Worm (Caenorhabditis elegans) whole organism, mixed stage, embryonic: Measurements from ENCODE around the gene col-174.

Experiments
- M03D4.4 ChIP-seq: sonication (generic microtip); optimal IDR thresholded peaks from 2 replicates; lab custom pipeline; 2017; ENCODE audit warnings: mild to moderate bottlenecking, missing genetic modification characterization, missing compliant biosample characterization
- bed-3 ChIP-seq: fragments of 200-800 bp; sonication (Bioruptor generic); optimal IDR thresholded peaks from 3 replicates; lab custom pipeline; 2018; ENCODE audit warnings: mild to moderate bottlenecking, missing genetic modification characterization, moderate library complexity, missing compliant biosample characterization
- ceh-39 ChIP-seq: fragments of 150-350 bp; optimal IDR thresholded peaks from 2 replicates; lab custom pipeline; 2014; ENCODE audit warnings: missing biosample characterization, missing genetic modification characterization
- ceh-43 ChIP-seq: fragments of 200-800 bp; sonication (Bioruptor generic); optimal IDR thresholded peaks from 2 replicates; lab custom pipeline; 2018; ENCODE audit warnings: mild to moderate bottlenecking, missing genetic modification characterization, moderate library complexity, missing compliant biosample characterization
- ceh-83 ChIP-seq: fragments of 200-800 bp; sonication (Bioruptor generic); optimal IDR thresholded peaks from 2 replicates; lab custom pipeline; 2018; ENCODE audit warnings: mild to moderate bottlenecking, missing genetic modification characterization, missing compliant biosample characterization
- ces-1 ChIP-seq: fragments of 150-350 bp; optimal IDR thresholded peaks from 2 replicates; lab custom pipeline; 2014; ENCODE audit warnings: missing biosample characterization, missing genetic modification reagents, missing genetic modification characterization
- cnd-1 ChIP-seq: fragments of 200-800 bp; sonication (Bioruptor generic); optimal IDR thresholded peaks from 2 replicates; lab custom pipeline; 2018; ENCODE audit warnings: mild to moderate bottlenecking, missing genetic modification characterization, missing compliant biosample characterization
- drap-1 ChIP-seq: fragments of 200-800 bp; sonication (Bioruptor generic); optimal IDR thresholded peaks from 3 replicates; lab custom pipeline; 2018; ENCODE audit warnings: mild to moderate bottlenecking, missing genetic modification characterization, missing compliant biosample characterization
- elt-1 ChIP-seq: sonication (generic microtip); optimal IDR thresholded peaks from 2 replicates; lab custom pipeline; 2017; ENCODE audit warnings: missing genetic modification characterization, mild to moderate bottlenecking, missing compliant biosample characterization, antibody characterized with exemption, moderate library complexity, borderline replicate concordance; ENCODE audit not compliant: insufficient read depth
- flh-1 ChIP-seq: fragments of 200-800 bp; sonication (Bioruptor generic); optimal IDR thresholded peaks from 2 replicates; lab custom pipeline; 2018; ENCODE audit warnings: mild to moderate bottlenecking, missing genetic modification characterization, moderate library complexity, missing compliant biosample characterization
- ham-2 ChIP-seq: fragments of 200-800 bp; sonication (Bioruptor generic); optimal IDR thresholded peaks from 2 replicates; lab custom pipeline; 2018; ENCODE audit warnings: mild to moderate bottlenecking, missing genetic modification characterization, missing compliant biosample characterization
- hlh-1 ChIP-seq: fragments of 150-350 bp; optimal IDR thresholded peaks from 2 replicates; lab custom pipeline; 2014; ENCODE audit warnings: missing biosample characterization, missing genetic modification reagents, missing genetic modification characterization
- lin-13 ChIP-seq: fragments of 150-350 bp; optimal IDR thresholded peaks from 2 replicates; lab custom pipeline; 2014; ENCODE audit warnings: missing biosample characterization, missing genetic modification characterization
- lsy-2 ChIP-seq: fragments of 150-350 bp; optimal IDR thresholded peaks from 2 replicates; lab custom pipeline; 2014; ENCODE audit warnings: missing biosample characterization, missing genetic modification characterization
- mab-5 ChIP-seq: fragments of 150-350 bp; optimal IDR thresholded peaks from 2 replicates; lab custom pipeline; 2014; ENCODE audit warnings: missing biosample characterization, missing genetic modification characterization
- mep-1 ChIP-seq: fragments of 150-350 bp; optimal IDR thresholded peaks from 2 replicates; lab custom pipeline; 2017; ENCODE audit warnings: missing biosample characterization, missing genetic modification reagents, missing genetic modification characterization, inconsistent platforms
- mls-2 ChIP-seq: sonication (generic microtip); optimal IDR thresholded peaks from 2 replicates; lab custom pipeline; 2016; ENCODE audit warnings: mild to moderate bottlenecking, missing genetic modification characterization, moderate library complexity, missing compliant biosample characterization
- nhr-12 ChIP-seq: fragments of 150-350 bp; optimal IDR thresholded peaks from 2 replicates; lab custom pipeline; 2014; ENCODE audit warnings: missing biosample characterization, missing genetic modification characterization
- nhr-2 ChIP-seq: fragments of 150-350 bp; optimal IDR thresholded peaks from 2 replicates; lab custom pipeline; 2014; ENCODE audit warnings: missing biosample characterization, missing genetic modification characterization
- nhr-237 ChIP-seq: fragments of 150-350 bp; optimal IDR thresholded peaks from 2 replicates; lab custom pipeline; 2014; ENCODE audit warnings: missing biosample characterization, missing genetic modification characterization
- nhr-28 ChIP-seq: fragments of 150-350 bp; optimal IDR thresholded peaks from 2 replicates; lab custom pipeline; 2014; ENCODE audit warnings: missing biosample characterization, missing genetic modification characterization
- pha-4 ChIP-seq: fragments of 150-350 bp; optimal IDR thresholded peaks from 2 replicates; lab custom pipeline; 2018; ENCODE audit warnings: missing biosample characterization, missing genetic modification reagents, missing genetic modification characterization
- sem-2 ChIP-seq: fragments of 200-800 bp; sonication (Bioruptor generic); optimal IDR thresholded peaks from 2 replicates; lab custom pipeline; 2018; ENCODE audit warnings: mild to moderate bottlenecking, missing genetic modification characterization, missing compliant biosample characterization
- snpc-4 ChIP-seq: fragments of 150-350 bp; optimal IDR thresholded peaks from 2 replicates; lab custom pipeline; 2014; ENCODE audit warnings: missing biosample characterization, missing genetic modification characterization
- sptf-1 ChIP-seq: sonication (generic microtip); optimal IDR thresholded peaks from 2 replicates; lab custom pipeline; 2017; ENCODE audit warnings: mild to moderate bottlenecking, missing genetic modification characterization, moderate library complexity, missing compliant biosample characterization
- unc-120 ChIP-seq: sonication (generic microtip); optimal IDR thresholded peaks from 2 replicates; lab custom pipeline; 2017; ENCODE audit warnings: missing genetic modification characterization, missing compliant biosample characterization; ENCODE audit not compliant: poor library complexity, severe bottlenecking
- unc-39 ChIP-seq: fragments of 150-350 bp; optimal IDR thresholded peaks from 2 replicates; lab custom pipeline; 2014; ENCODE audit warnings: missing biosample characterization, missing genetic modification characterization
- unc-62 ChIP-seq: fragments of 150-350 bp; optimal IDR thresholded peaks from 2 replicates; lab custom pipeline; 2014; ENCODE audit warnings: missing biosample characterization, missing genetic modification reagents, missing genetic modification characterization
- zip-8 ChIP-seq: fragments of 150-350 bp; optimal IDR thresholded peaks from 2 replicates; lab custom pipeline; 2014; ENCODE audit warnings: missing biosample characterization, missing genetic modification characterization
- ztf-11 ChIP-seq: fragments of 150-350 bp; optimal IDR thresholded peaks from 2 replicates; lab custom pipeline; 2014; ENCODE audit warnings: missing biosample characterization, missing genetic modification characterization

Gene col-174

DNA sequence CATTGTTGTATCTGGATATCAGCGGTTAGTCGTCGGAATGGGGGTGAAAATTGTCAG, 26.8 kb downstream of the col-174 start, which contains the start of the genes unc-98 and F08C6.18:
unc-98 (minus strand) TSS at position 48 of the 57 bp plus-strand sequence.
F08C6.18 (minus strand) TSS at position 57 of the 57 bp plus-strand sequence.
- TF ChIP-seq unc-120 (tag; lab: Kevin White, UChicago) (no peak), lin-13 (tag; lab: Kevin White, UChicago) (no peak), mep-1 (tag; lab: Kevin White, UChicago) (no peak)
- TF ChIP-seq, all 35 proteins: peak for 0

DNA sequence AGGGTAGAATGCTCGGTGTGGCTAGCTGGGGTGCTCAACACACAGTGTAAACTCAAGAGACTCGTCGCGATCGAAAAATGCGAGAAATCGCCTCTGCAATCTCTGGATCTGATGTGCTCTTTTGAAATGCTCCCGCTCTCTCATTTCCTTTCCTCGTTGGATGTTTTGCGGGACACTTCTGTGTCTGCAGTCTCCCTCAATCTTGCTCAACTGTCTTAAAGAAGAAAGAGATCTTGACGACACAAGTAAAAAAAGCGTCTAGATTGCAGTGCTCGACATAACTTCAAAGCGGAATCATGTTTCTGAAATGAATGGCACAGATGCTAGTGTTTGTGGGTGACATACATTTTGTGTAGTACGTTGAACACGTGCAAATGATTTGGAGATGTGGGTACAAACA, 27.0 kb downstream of the col-174 start:
- no peak for TF ChIP-seq zip-8 (tag; lab: Kevin White, UChicago)
- no peak for TF ChIP-seq nhr-237 (tag; lab: Kevin White, UChicago)
- no peak for TF ChIP-seq nhr-12
- TF ChIP-seq lin-13 (tag; lab: Kevin White, UChicago), result no peak
- no peak for TF ChIP-seq sem-2
- TF ChIP-seq flh-1 (GFP tag; lab: Kevin White, UChicago), result no peak
- TF ChIP-seq unc-39 (tag; lab: Kevin White, UChicago), result no peak
- peak; percentile 75 for TF ChIP-seq hlh-1 (tag; lab: Kevin White, UChicago)
- no peak for TF ChIP-seq drap-1 (GFP tag; lab: Kevin White, UChicago)
- no peak for TF ChIP-seq M03D4.4 (tag; lab: Kevin White, UChicago)
- TF ChIP-seq ceh-43 (GFP tag; lab: Kevin White, UChicago), result no peak
- no peak for TF ChIP-seq ztf-11 (tag; lab: Kevin White, UChicago)
- TF ChIP-seq sptf-1 (tag; lab: Kevin White, UChicago), result no peak
- TF ChIP-seq ceh-83 (GFP tag; lab: Kevin White, UChicago), result no peak
- no peak for TF ChIP-seq bed-3 (GFP tag; lab: Kevin White, UChicago)
- peak; percentile 77 for TF ChIP-seq unc-120 (tag; lab: Kevin White, UChicago)
- no peak for TF ChIP-seq mls-2
- TF ChIP-seq ces-1 (GFP tag; lab: Kevin White, UChicago), result no peak
- TF ChIP-seq mab-5 (tag; lab: Kevin White, UChicago), result no peak
- TF ChIP-seq pha-4 (tag; lab: Kevin White, UChicago), result no peak
- no peak for TF ChIP-seq snpc-4 (tag; lab: Kevin White, UChicago)
- no peak for TF ChIP-seq ham-2 (GFP tag; lab: Kevin White, UChicago)
- TF ChIP-seq lsy-2 (tag; lab: Kevin White, UChicago), result no peak
- TF ChIP-seq unc-62 (GFP tag; lab: Kevin White, UChicago), result peak; percentile 5
- TF ChIP-seq, all 35 proteins: peak for 3

DNA sequence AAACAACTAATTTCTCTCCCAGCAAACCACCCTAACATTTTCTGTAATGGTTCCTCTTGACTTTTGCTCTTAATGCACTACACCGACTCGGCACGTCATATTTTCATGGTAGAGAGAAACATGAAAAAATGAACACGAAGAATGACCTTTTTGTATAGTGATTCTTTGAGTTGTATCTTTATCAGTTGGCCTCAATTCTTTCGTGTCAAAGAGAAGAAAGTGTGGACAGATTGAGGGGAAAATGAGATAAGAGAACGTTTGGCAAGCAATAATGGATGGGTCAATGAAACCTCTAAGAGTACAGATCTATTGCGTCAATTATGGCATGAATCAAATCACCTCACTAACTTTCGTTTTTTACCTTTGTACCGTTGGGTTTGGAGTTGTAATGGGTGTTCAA, 29.3 kb downstream of the col-174 start:
- no peak for TF ChIP-seq sem-2
- no peak for TF ChIP-seq ceh-39 (tag; lab: Kevin White, UChicago)
- TF ChIP-seq nhr-12, result no peak
- no peak for TF ChIP-seq nhr-28 (tag; lab: Kevin White, UChicago)

DNA sequence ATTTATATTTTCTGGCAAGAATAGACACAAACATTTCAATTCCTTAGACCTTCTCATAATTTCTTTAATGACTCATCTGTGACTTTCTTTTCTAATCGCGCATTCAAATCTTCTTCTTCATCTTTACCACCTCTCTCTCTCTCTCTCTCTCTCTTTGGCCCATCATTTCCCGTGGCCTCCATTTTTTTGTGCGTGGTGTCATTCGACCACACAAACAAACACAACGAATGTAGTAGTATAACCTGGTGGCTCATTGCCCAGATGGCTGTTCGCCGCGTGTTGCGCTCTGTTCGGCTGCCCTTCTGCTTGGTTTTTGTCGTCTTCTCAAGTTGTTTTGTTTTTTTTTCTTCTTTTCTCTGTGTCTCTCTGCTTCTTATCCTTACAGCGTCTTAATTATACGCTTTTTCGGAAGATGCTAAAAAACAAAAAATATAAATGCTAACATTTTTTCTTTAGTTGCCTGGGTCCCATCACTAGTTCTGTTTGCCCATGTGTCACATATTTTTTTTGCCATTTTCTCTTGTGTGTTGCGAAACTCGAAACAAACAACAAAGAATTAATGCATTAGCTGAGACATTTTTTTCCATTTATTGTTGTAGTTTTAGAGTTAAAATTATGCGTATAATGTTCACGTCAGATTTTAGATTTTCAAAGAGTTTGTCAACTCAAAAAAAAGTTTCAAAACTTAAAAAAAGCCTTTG, 31.0 kb downstream of the col-174 start:
- TF ChIP-seq M03D4.4 (tag; lab: Kevin White, UChicago) (peak; percentile 17), elt-1 (peak; percentile 49), ztf-11 (tag; lab: Kevin White, UChicago) (no peak), flh-1 (GFP tag; lab: Kevin White, UChicago) (no peak), sem-2 (no peak), sptf-1 (tag; lab: Kevin White, UChicago) (peak; percentile 15), ceh-39 (tag; lab: Kevin White, UChicago) (no peak), ceh-43 (GFP tag; lab: Kevin White, UChicago) (no peak), ham-2 (GFP tag; lab: Kevin White, UChicago) (peak; percentile 19), lin-13 (tag; lab: Kevin White, UChicago) (no peak), mls-2 (peak; percentile 23), nhr-2 (no peak), nhr-237 (tag; lab: Kevin White, UChicago) (no peak), mep-1 (tag; lab: Kevin White, UChicago) (no peak), cnd-1 (tag; lab: Kevin White, UChicago) (peak; percentile 34)

DNA sequence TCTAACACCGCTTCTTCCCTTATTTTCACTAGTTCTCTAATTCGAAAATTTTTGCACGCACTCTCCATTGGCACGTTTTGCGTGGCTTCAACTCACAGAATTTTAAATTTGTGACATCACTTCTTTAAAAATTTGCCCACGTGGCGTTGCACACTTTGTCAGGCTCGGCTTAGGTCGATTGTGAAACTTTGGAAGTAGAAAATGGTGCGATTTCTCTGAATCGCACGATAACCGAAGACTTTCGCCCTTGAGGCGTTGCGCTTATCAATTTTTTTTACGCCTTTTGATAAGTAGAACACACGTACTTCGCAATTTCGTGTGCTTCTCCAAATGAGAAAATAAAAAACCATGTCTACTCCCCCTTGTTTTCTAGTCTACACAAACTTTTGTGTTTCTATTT, 31.7 kb downstream of the col-174 start:
- TF ChIP-seq sem-2, result no peak
- no peak for TF ChIP-seq ztf-11 (tag; lab: Kevin White, UChicago)
- TF ChIP-seq, all 35 proteins: peak for 0
